Fruit fly (Drosophila melanogaster): Measurements from ENCODE around the gene Sys1.

Gene Sys1

DNA sequence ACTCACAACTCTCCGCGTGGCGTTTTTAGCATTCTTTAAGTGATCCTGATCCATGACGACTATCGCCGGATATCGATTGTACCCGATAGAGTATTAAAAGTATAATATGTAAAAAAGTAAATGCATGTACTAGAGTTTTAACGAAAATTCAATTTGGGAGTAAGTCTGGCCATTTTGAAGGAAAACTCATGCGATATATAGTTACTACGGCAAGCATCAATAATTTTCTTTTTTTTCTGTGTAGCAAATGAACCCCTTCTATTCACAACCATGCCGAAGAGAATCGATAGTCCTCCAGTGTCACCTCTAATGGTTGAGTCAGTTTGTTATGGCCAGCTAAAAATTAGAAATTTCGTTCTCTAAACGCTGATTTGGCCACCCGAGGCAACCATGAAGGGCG is at the start of gene Sys1, which contains the start of gene Dhod:
Gene Sys1 (plus strand): TSS at position 91 of the 400 bp plus-strand sequence.
Gene Dhod (minus strand): TSS at position 186 of the 400 bp plus-strand sequence.
- peak; percentile 40 for TF ChIP-seq dsf (GFP tag; optimal IDR thresholded peaks at IDR 0.05; ENCODE audit: borderline replicate concordance)
- TF ChIP-seq Dfd (GFP tag; optimal IDR thresholded peaks at IDR 0.05): no peak
- peak; percentile 57 for TF ChIP-seq Sp1 (GFP tag; optimal IDR thresholded peaks at IDR 0.05)
- peak; percentile 80 for TF ChIP-seq OdsH (GFP tag; optimal IDR thresholded peaks at IDR 0.05)
- no peak for TF ChIP-seq Myc (optimal IDR thresholded peaks at IDR 0.05)
- TF ChIP-seq dmrt93B (GFP tag; optimal IDR thresholded peaks at IDR 0.05): peak; percentile 34
- peak; percentile 84 for TF ChIP-seq Hr83 (GFP tag; optimal IDR thresholded peaks at IDR 0.05; ENCODE audit: poor library complexity, severe bottlenecking)
- TF ChIP-seq Rel (GFP tag; optimal IDR thresholded peaks at IDR 0.05): no peak
- TF ChIP-seq Rel (tag; optimal IDR thresholded peaks at IDR 0.05): peak; percentile 7
- TF ChIP-seq woc (GFP tag; optimal IDR thresholded peaks at IDR 0.05): peak; percentile 83
- no peak for TF ChIP-seq Vsx2 (GFP tag; optimal IDR thresholded peaks at IDR 0.05; ENCODE audit: partially characterized antibody)
- peak; percentile 75 for TF ChIP-seq psq (GFP tag; optimal IDR thresholded peaks at IDR 0.05)
- TF ChIP-seq GATAd (GFP tag; optimal IDR thresholded peaks at IDR 0.05): peak; percentile 70
- peak in 1 of 2 experiments; percentile 89 for TF ChIP-seq foxo (GFP tag; optimal IDR thresholded peaks at IDR 0.05)
- peak; percentile 87 for TF ChIP-seq Hnf4 (GFP tag; optimal IDR thresholded peaks at IDR 0.05)
- TF ChIP-seq fru (GFP tag; optimal IDR thresholded peaks at IDR 0.05): peak; percentile 83
- TF ChIP-seq h (GFP tag; optimal IDR thresholded peaks at IDR 0.05): peak; percentile 91
- TF ChIP-seq Hr78 (GFP tag; optimal IDR thresholded peaks at IDR 0.05): no peak
- peak; percentile 61 for TF ChIP-seq CG9705 (GFP tag; optimal IDR thresholded peaks at IDR 0.05)
- TF ChIP-seq ey (GFP tag; optimal IDR thresholded peaks at IDR 0.05): peak; percentile 86
- TF ChIP-seq br (GFP tag; optimal IDR thresholded peaks at IDR 0.05): peak; percentile 83
- peak; percentile 93 for TF ChIP-seq Jra (GFP tag; optimal IDR thresholded peaks at IDR 0.05)
- no peak for TF ChIP-seq N (GFP tag; optimal IDR thresholded peaks at IDR 0.05)
- no peak for TF ChIP-seq CrebA (GFP tag; optimal IDR thresholded peaks at IDR 0.05; ENCODE audit: borderline replicate concordance)
- TF ChIP-seq HLH106 (tag; optimal IDR thresholded peaks at IDR 0.05): peak; percentile 65
- no peak for TF ChIP-seq dl (GFP tag; optimal IDR thresholded peaks at IDR 0.05; ENCODE audit: insufficient read depth in 1 of 2, partially characterized antibody in 2 of 2)
- TF ChIP-seq usp (GFP tag; optimal IDR thresholded peaks at IDR 0.05): no peak
- TF ChIP-seq CG32264 (GFP tag; optimal IDR thresholded peaks at IDR 0.05): peak; percentile 15
- TF ChIP-seq Abd-B (GFP tag; optimal IDR thresholded peaks at IDR 0.05): no peak
- peak; percentile 75 for TF ChIP-seq brk (GFP tag; optimal IDR thresholded peaks at IDR 0.05)
- peak; percentile 75 for TF ChIP-seq jim (GFP tag; optimal IDR thresholded peaks at IDR 0.05)
- no peak for TF ChIP-seq Dif (GFP tag; optimal IDR thresholded peaks at IDR 0.05; ENCODE audit: partially characterized antibody)
- peak; percentile 33 for TF ChIP-seq sage (GFP tag; optimal IDR thresholded peaks at IDR 0.05)
- TF ChIP-seq pan (optimal IDR thresholded peaks at IDR 0.05): no peak
- no peak for TF ChIP-seq lola (GFP tag; optimal IDR thresholded peaks at IDR 0.05)
- peak; percentile 64 for TF ChIP-seq sv (GFP tag; optimal IDR thresholded peaks at IDR 0.05)
- no peak for TF ChIP-seq tai (GFP tag; optimal IDR thresholded peaks at IDR 0.05)
- TF ChIP-seq rgr (GFP tag; optimal IDR thresholded peaks at IDR 0.05): peak; percentile 88
- TF ChIP-seq Mio (GFP tag; optimal IDR thresholded peaks at IDR 0.05): peak; percentile 47

DNA sequence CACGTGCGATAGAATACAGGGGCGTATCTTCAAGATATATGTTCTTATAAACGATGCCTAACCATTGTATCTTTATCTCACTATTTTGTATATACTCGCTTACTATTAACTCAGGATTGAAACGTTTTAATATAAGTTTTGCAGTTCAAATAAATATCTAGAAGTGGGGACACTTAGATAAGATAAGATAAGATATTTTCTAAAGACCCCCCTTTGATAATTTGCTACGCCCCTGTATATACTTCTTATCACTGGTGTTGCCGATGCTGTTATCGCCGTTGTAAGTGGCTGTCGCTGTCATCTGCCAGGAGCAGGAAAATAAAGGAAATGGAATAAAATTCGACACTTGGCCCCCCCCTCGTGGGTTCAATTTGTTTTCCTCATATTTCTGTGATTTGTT is 36.5 kb upstream of the Sys1 start:
- TF ChIP-seq dsf (GFP tag; optimal IDR thresholded peaks at IDR 0.05; ENCODE audit: borderline replicate concordance): no peak
- TF ChIP-seq br (GFP tag; optimal IDR thresholded peaks at IDR 0.05): no peak
- TF ChIP-seq dmrt93B (GFP tag; optimal IDR thresholded peaks at IDR 0.05): no peak
- TF ChIP-seq OdsH (GFP tag; optimal IDR thresholded peaks at IDR 0.05): no peak
- no peak for TF ChIP-seq N (GFP tag; optimal IDR thresholded peaks at IDR 0.05)
- TF ChIP-seq Jra (GFP tag; optimal IDR thresholded peaks at IDR 0.05): no peak
- no peak for TF ChIP-seq Rel (GFP tag; optimal IDR thresholded peaks at IDR 0.05)
- no peak for TF ChIP-seq Rel (tag; optimal IDR thresholded peaks at IDR 0.05)
- TF ChIP-seq brk (GFP tag; optimal IDR thresholded peaks at IDR 0.05): no peak
- no peak for TF ChIP-seq Hr83 (GFP tag; optimal IDR thresholded peaks at IDR 0.05; ENCODE audit: poor library complexity, severe bottlenecking)

dm6 chr3R:8619089-8619488 is 33.5 kb upstream of the Sys1 start:
- TF ChIP-seq Hnf4 (GFP tag; optimal IDR thresholded peaks at IDR 0.05) (no peak), dl (GFP tag; optimal IDR thresholded peaks at IDR 0.05; ENCODE audit: insufficient read depth in 1 of 2, partially characterized antibody in 2 of 2) (no peak), usp (GFP tag; optimal IDR thresholded peaks at IDR 0.05) (no peak), CG9705 (GFP tag; optimal IDR thresholded peaks at IDR 0.05) (no peak), rgr (GFP tag; optimal IDR thresholded peaks at IDR 0.05) (no peak), jim (GFP tag; optimal IDR thresholded peaks at IDR 0.05) (no peak), Dif (GFP tag; optimal IDR thresholded peaks at IDR 0.05; ENCODE audit: partially characterized antibody) (no peak)
